Worm (Caenorhabditis elegans): ENCODE results near the gene gpx-3.
A peak's percentile ranks its signal among the peaks of the same experiment; 100 is the strongest.

gpx-3 gene

ce11 chrX:9552404-9552803 is 35.3 kb upstream of the gpx-3 start (continued):
- TF ChIP-seq nhr-48 (tag; optimal IDR thresholded peaks at IDR 0.05) (peak; percentile 2), mxl-3 (GFP tag; optimal IDR thresholded peaks at IDR 0.05) (peak; percentile 46), duxl-1 (tag; optimal IDR thresholded peaks at IDR 0.05; ENCODE audit: poor library complexity) (no peak), lin-15B (tag; optimal IDR thresholded peaks at IDR 0.05) (no peak), spr-1 (tag; optimal IDR thresholded peaks at IDR 0.05) (no peak), dpl-1 (GFP tag; optimal IDR thresholded peaks at IDR 0.05) (peak; percentile 35), unc-62 (GFP tag; optimal IDR thresholded peaks at IDR 0.05 in 1 of 2) (no peak), unc-62 (tag; optimal IDR thresholded peaks at IDR 0.05) (no peak)

ce11 chrX:9553095-9553494 is 34.6 kb upstream of the gpx-3 start:
- peak; percentile 64 for TF ChIP-seq mep-1 (tag; optimal IDR thresholded peaks at IDR 0.05)
- peak; percentile 83 for TF ChIP-seq nhr-77 (tag; optimal IDR thresholded peaks at IDR 0.05)
- TF ChIP-seq mdl-1 (tag; optimal IDR thresholded peaks at IDR 0.05): peak in 1 of 2 experiments; percentile 83
- no peak for TF ChIP-seq nhr-102 (tag; optimal IDR thresholded peaks at IDR 0.05)
- TF ChIP-seq pqm-1 (tag; optimal IDR thresholded peaks at IDR 0.05): peak; percentile 79
- TF ChIP-seq nhr-10 (tag; optimal IDR thresholded peaks at IDR 0.05): peak; percentile 6
- peak; percentile 76 for TF ChIP-seq dve-1 (tag; optimal IDR thresholded peaks at IDR 0.05; ENCODE audit: insufficient read depth)
- peak in 1 of 2 experiments; percentile 88 for TF ChIP-seq unc-62 (GFP tag; optimal IDR thresholded peaks at IDR 0.05 in 1 of 2)
- TF ChIP-seq unc-62 (tag; optimal IDR thresholded peaks at IDR 0.05): no peak
- peak; percentile 80 for TF ChIP-seq hlh-11 (tag; optimal IDR thresholded peaks at IDR 0.05)
- peak; percentile 81 for TF ChIP-seq hlh-30 (tag; optimal IDR thresholded peaks at IDR 0.05; ENCODE audit: insufficient read depth)
- TF ChIP-seq daf-16 (GFP tag; optimal IDR thresholded peaks at IDR 0.05): no peak
- TF ChIP-seq daf-16 (tag; optimal IDR thresholded peaks at IDR 0.05): peak; percentile 80
- peak in 1 of 2 experiments; percentile 55 for TF ChIP-seq lsy-2 (tag; optimal IDR thresholded peaks at IDR 0.05)
- TF ChIP-seq nhr-28 (tag; optimal IDR thresholded peaks at IDR 0.05): peak; percentile 98
- TF ChIP-seq aha-1 (tag): peak; percentile 94
- peak; percentile 37 for TF ChIP-seq mes-2 (tag; optimal IDR thresholded peaks at IDR 0.05; ENCODE audit: poor library complexity, severe bottlenecking)
- TF ChIP-seq ceh-28 (tag; optimal IDR thresholded peaks at IDR 0.05): no peak
- TF ChIP-seq nhr-48 (tag; optimal IDR thresholded peaks at IDR 0.05): no peak
- peak; percentile 80 for TF ChIP-seq mxl-3 (GFP tag; optimal IDR thresholded peaks at IDR 0.05)
- no peak for TF ChIP-seq nhr-76 (tag; optimal IDR thresholded peaks at IDR 0.05)
- peak; percentile 10 for TF ChIP-seq dpl-1 (GFP tag; optimal IDR thresholded peaks at IDR 0.05)
- no peak for TF ChIP-seq attf-4 (tag; optimal IDR thresholded peaks at IDR 0.05)
- TF ChIP-seq dmd-6 (GFP tag; IDR thresholded peaks at IDR 0.05): peak; percentile 89
- TF ChIP-seq nhr-25 (tag; optimal IDR thresholded peaks at IDR 0.05; ENCODE audit: borderline replicate concordance, insufficient read depth): peak; percentile 86
- TF ChIP-seq vab-7 (GFP tag; IDR thresholded peaks at IDR 0.05): no peak

ce11 chrX:9555238-9555637 is 32.5 kb upstream of the gpx-3 start:
- peak in 1 of 2 experiments; percentile 56 for TF ChIP-seq unc-62 (GFP tag; optimal IDR thresholded peaks at IDR 0.05 in 1 of 2)
- no peak for TF ChIP-seq unc-62 (tag; optimal IDR thresholded peaks at IDR 0.05)
- no peak for TF ChIP-seq tag-97 (GFP tag; IDR thresholded peaks at IDR 0.05)
- TF ChIP-seq daf-16 (GFP tag; optimal IDR thresholded peaks at IDR 0.05): no peak
- TF ChIP-seq daf-16 (tag; optimal IDR thresholded peaks at IDR 0.05): no peak
- TF ChIP-seq nhr-111 (GFP tag; optimal IDR thresholded peaks at IDR 0.05): no peak
- TF ChIP-seq ZK546.5 (tag; optimal IDR thresholded peaks at IDR 0.05): no peak
- no peak for TF ChIP-seq dpl-1 (GFP tag; optimal IDR thresholded peaks at IDR 0.05)

DNA sequence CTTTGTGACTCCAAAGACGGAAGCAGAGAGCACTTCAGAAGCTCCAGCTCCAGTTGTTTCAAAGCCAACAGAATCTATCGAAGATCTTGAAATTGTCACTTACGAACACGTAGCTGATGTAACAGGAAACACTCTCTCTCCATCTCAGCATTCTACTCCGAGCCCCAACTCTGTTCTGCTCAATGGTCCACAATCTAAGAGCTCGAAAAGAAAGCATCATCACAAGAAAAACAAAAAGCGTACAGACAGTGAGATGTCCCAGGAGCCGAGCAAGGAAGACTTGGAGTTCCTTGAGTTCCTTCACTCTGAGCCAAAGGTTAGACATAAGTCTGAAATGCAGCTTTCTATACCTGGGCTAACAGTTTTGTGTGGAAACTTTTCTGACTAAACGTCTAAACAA is 31.7 kb upstream of the gpx-3 start:
- TF ChIP-seq aha-1 (tag) (peak; percentile 65), nhr-76 (tag; optimal IDR thresholded peaks at IDR 0.05) (no peak), madf-9 (GFP tag; conservative IDR thresholded peaks at IDR 0.05) (no peak)

DNA sequence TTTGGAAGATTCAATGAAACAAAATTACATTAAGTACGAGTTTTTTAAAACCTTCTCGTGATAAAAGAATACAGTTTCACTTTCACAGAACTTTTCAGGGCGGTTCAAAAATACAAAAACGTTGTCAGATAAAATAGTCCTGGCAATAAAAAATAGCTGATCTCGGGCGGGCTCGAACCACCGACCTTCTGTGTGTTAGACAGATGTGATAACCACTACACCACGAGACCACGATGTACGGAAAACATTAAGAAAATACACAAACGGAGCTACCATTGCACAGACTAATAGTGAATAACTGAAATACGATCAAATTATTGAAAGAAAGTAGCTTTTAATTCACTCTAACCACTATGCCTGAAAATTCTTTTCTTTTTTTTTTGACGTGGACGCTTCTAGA is 26.8 kb upstream of the gpx-3 start:
- no peak for TF ChIP-seq ceh-44 (GFP tag; IDR thresholded peaks at IDR 0.05)
- TF ChIP-seq ces-1 (GFP tag; optimal IDR thresholded peaks at IDR 0.05): no peak
- TF ChIP-seq hlh-11 (tag; optimal IDR thresholded peaks at IDR 0.05): peak; percentile 39
- TF ChIP-seq nhr-6 (tag; optimal IDR thresholded peaks at IDR 0.05): peak; percentile 36
- 0 out of 2 replicates have a peak, but pooled peaks have one; percentile 72 for TF ChIP-seq Y105C5A.15 (GFP tag; IDR thresholded peaks at IDR 0.05)
- TF ChIP-seq mdt-29 (GFP tag; IDR thresholded peaks at IDR 0.05): peak; percentile 78; the same call in 1 of the 2 replicates
- peak; percentile 80 for TF ChIP-seq vab-7 (GFP tag; IDR thresholded peaks at IDR 0.05)
- peak; percentile 48 for TF ChIP-seq hlh-30 (tag; optimal IDR thresholded peaks at IDR 0.05; ENCODE audit: insufficient read depth)
- TF ChIP-seq zfp-3 (GFP tag; conservative IDR thresholded peaks at IDR 0.05): peak; percentile 71
- peak; percentile 78 for TF ChIP-seq mes-2 (tag; optimal IDR thresholded peaks at IDR 0.05; ENCODE audit: poor library complexity, severe bottlenecking)
- TF ChIP-seq ama-1 (optimal IDR thresholded peaks at IDR 0.05): peak; percentile 52
- TF ChIP-seq Y75B8A.6 (GFP tag; IDR thresholded peaks at IDR 0.05): 0 out of 2 replicates have a peak, but pooled peaks have one; percentile 13
- TF ChIP-seq egl-43 (GFP tag; IDR thresholded peaks at IDR 0.05): peak; percentile 76; the same call in 1 of the 2 replicates
- 0 out of 2 replicates have a peak, but pooled peaks have one; percentile 18 for TF ChIP-seq F44E2.7 (GFP tag; IDR thresholded peaks at IDR 0.05)

Measured in whole organism, L4 larva.